Worm (Caenorhabditis elegans): Measurements from ENCODE around the gene srh-118.

The srh-118 gene

DNA sequence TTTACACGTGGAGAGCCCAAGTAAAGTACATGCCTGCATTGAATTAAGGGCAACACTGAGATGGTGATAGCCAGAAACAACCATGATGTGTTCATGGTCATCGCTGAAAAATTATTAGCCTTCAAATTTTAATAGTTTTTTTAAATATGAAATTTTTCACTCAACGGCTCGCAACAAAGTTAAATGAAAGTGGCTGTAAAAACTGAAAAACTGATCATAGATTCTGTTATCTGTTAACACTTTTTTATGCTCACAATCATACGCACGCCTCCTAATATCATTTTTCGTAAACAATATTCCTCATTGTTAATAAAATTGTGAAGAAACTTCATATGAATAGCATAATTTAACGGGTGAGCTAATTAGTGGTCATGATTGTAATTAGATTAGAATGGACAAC is 35.4 kb upstream of the srh-118 start, which contains the start of gene C18D4.4:
Gene C18D4.4 (minus strand): TSS at position 101 of the 400 bp plus-strand sequence.
- TF ChIP-seq ceh-83 (GFP tag; optimal IDR thresholded peaks at IDR 0.05) (no peak), nhr-2 (tag; optimal IDR thresholded peaks at IDR 0.05) (no peak), pha-4 (tag; optimal IDR thresholded peaks at IDR 0.05) (no peak), ztf-11 (tag; optimal IDR thresholded peaks at IDR 0.05) (no peak), unc-62 (GFP tag; optimal IDR thresholded peaks at IDR 0.05) (no peak), bed-3 (GFP tag; optimal IDR thresholded peaks at IDR 0.05) (no peak), snpc-4 (tag; optimal IDR thresholded peaks at IDR 0.05) (no peak), nhr-28 (tag; optimal IDR thresholded peaks at IDR 0.05) (no peak), nhr-12 (tag; optimal IDR thresholded peaks at IDR 0.05) (no peak), blmp-1 (tag; optimal IDR thresholded peaks at IDR 0.05) (no peak), M03D4.4 (tag; optimal IDR thresholded peaks at IDR 0.05) (no peak), mep-1 (tag; optimal IDR thresholded peaks at IDR 0.05) (no peak), flh-1 (GFP tag; optimal IDR thresholded peaks at IDR 0.05) (no peak)

DNA sequence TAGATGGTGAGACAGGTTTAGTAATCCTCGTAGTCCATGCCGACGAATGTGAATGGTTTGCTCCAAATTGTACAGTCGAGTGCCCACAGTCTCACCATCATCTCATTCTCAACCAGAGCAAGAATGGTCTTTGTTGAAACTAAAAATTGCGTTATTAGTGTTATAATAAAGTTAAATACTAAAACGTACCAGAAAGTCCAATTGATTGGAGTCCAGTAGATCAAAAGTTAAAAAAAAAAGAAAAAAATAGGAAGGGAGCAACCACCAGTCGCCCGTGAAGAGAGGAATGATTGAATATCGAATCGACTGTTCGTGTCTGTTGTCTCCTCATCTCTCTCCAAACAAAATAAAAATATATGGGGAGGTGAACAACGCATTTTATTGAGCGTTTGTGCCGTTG is 34.5 kb upstream of the srh-118 start, which contains the start of gene C18D4.12:
Gene C18D4.12 (minus strand): TSS at position 101 of the 400 bp plus-strand sequence.
- TF ChIP-seq mep-1 (tag; optimal IDR thresholded peaks at IDR 0.05) = no peak

ce11 chrV:17527729-17528128 is 31.8 kb upstream of the srh-118 start, which contains the start of gene srz-90:
TSS of gene srz-90 (plus strand) at chrV:17528029.
- TF ChIP-seq drap-1 (GFP tag; optimal IDR thresholded peaks at IDR 0.05) (no peak), blmp-1 (tag; optimal IDR thresholded peaks at IDR 0.05) (no peak), nhr-28 (tag; optimal IDR thresholded peaks at IDR 0.05) (no peak), bed-3 (GFP tag; optimal IDR thresholded peaks at IDR 0.05) (no peak), mab-5 (tag; optimal IDR thresholded peaks at IDR 0.05) (no peak), lsy-2 (tag; optimal IDR thresholded peaks at IDR 0.05) (no peak), elt-3 (tag; optimal IDR thresholded peaks at IDR 0.05) (no peak), M03D4.4 (tag; optimal IDR thresholded peaks at IDR 0.05) (no peak), lin-13 (tag; optimal IDR thresholded peaks at IDR 0.05) (no peak), ceh-83 (GFP tag; optimal IDR thresholded peaks at IDR 0.05) (no peak), nhr-12 (tag; optimal IDR thresholded peaks at IDR 0.05) (no peak), ztf-11 (tag; optimal IDR thresholded peaks at IDR 0.05) (no peak), mls-2 (tag; optimal IDR thresholded peaks at IDR 0.05) (no peak), ham-2 (GFP tag; optimal IDR thresholded peaks at IDR 0.05) (no peak), ces-1 (GFP tag; optimal IDR thresholded peaks at IDR 0.05) (no peak), lin-32 (GFP tag; optimal IDR thresholded peaks at IDR 0.05) (no peak), hlh-1 (tag; optimal IDR thresholded peaks at IDR 0.05) (no peak), zip-8 (tag; optimal IDR thresholded peaks at IDR 0.05) (no peak)

DNA sequence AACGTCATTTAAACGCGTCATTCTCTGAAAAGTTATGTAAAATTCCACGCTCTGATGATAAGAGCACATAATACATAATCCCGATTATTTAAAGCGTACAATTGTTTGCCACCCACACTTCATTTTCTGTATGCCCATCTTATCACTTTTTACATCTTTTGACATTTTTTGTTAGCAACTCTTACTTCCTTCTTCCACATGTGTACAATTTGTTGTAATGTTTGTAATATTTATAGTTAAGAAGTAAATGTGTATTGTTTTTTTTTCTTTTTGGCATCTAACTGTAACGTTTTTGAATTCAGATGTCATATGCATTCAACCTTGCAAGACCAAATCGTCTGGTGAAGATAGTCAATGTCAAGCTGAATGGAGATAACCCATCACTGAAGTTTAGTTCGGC is 24.8 kb upstream of the srh-118 start, which contains the start of gene fbxa-136:
Gene fbxa-136 (plus strand): TSS at position 301 of the 400 bp plus-strand sequence.
- no peak for TF ChIP-seq unc-120 (tag; optimal IDR thresholded peaks at IDR 0.05; ENCODE audit: poor library complexity, severe bottlenecking)
- no peak for TF ChIP-seq drap-1 (GFP tag; optimal IDR thresholded peaks at IDR 0.05)
- TF ChIP-seq bed-3 (GFP tag; optimal IDR thresholded peaks at IDR 0.05) = no peak

DNA sequence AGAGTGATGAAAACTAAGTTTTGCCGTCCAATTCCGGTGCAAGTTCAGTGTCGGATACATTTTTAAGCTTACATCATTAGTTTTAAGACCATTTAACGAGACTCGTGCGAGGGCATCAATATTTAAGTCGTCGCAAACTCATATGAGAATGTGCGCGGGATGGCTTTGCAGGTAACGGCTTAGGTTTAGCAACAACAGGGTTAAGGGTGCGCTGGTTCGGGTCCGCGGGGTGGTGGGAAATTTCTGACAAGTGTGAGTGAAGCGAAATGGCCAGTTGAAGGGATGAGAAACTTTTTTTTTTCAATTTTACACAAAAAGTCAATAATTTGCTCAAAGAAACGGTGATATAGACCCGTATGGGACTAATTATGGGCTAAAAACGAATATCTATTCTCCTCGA is 17.9 kb upstream of the srh-118 start:
- TF ChIP-seq lin-13 (tag; optimal IDR thresholded peaks at IDR 0.05) = no peak
- TF ChIP-seq hlh-1 (tag; optimal IDR thresholded peaks at IDR 0.05) = no peak
- no peak for TF ChIP-seq blmp-1 (tag; optimal IDR thresholded peaks at IDR 0.05)
- no peak for TF ChIP-seq zip-8 (tag; optimal IDR thresholded peaks at IDR 0.05)
- no peak for TF ChIP-seq flh-1 (GFP tag; optimal IDR thresholded peaks at IDR 0.05)
- TF ChIP-seq sptf-1 (tag; optimal IDR thresholded peaks at IDR 0.05) = no peak
- no peak for TF ChIP-seq unc-120 (tag; optimal IDR thresholded peaks at IDR 0.05; ENCODE audit: poor library complexity, severe bottlenecking)
- no peak for TF ChIP-seq elt-1 (tag; optimal IDR thresholded peaks at IDR 0.05; ENCODE audit: borderline replicate concordance, insufficient read depth)
- no peak for TF ChIP-seq unc-62 (GFP tag; optimal IDR thresholded peaks at IDR 0.05)
- no peak for TF ChIP-seq mep-1 (tag; optimal IDR thresholded peaks at IDR 0.05)
- TF ChIP-seq ceh-39 (tag; optimal IDR thresholded peaks at IDR 0.05) = no peak
- no peak for TF ChIP-seq ces-1 (GFP tag; optimal IDR thresholded peaks at IDR 0.05)
- no peak for TF ChIP-seq M03D4.4 (tag; optimal IDR thresholded peaks at IDR 0.05)

DNA sequence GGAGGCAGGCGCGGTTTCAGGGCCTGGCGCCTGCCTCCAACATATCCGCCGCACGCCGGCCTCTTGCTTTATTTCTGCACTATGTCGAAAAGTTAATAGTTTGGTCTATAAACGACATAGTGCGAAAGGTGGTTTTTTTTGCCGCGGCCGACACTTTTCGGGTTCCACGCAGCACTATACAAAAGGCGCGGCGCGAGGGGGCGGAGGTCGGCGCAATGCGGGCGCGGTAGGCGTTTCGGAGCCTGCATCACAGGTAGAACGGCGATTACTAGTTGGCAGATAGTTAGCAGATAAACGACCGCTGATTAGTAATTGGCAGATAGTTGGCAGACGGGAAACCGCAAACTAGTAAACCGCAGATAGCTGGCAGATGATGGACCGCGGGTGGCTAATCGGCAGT is 16.8 kb upstream of the srh-118 start:
- TF ChIP-seq ham-2 (GFP tag; optimal IDR thresholded peaks at IDR 0.05) (no peak), tbx-8 (GFP tag; optimal IDR thresholded peaks at IDR 0.05) (no peak), cnd-1 (tag; optimal IDR thresholded peaks at IDR 0.05) (no peak), snpc-4 (tag; optimal IDR thresholded peaks at IDR 0.05) (no peak), lsy-2 (tag; optimal IDR thresholded peaks at IDR 0.05) (no peak), lin-32 (GFP tag; optimal IDR thresholded peaks at IDR 0.05) (no peak)

All from whole organism, mixed stage, embryonic.